Worm (Caenorhabditis elegans) whole organism, late embryonic: ENCODE results near the gene idpp-14.

ENCODE experiments used
- C08G9.2 ChIP-seq: sonication (generic microtip); optimal IDR thresholded peaks from 2 replicates; lab custom pipeline; 2016; ENCODE audit warnings: mild to moderate bottlenecking, missing genetic modification characterization, moderate library complexity, missing compliant biosample characterization
- C38D4.7 ChIP-seq: fragments of 200-800 bp; sonication (Bioruptor generic); optimal IDR thresholded peaks from 2 replicates; lab custom pipeline; 2018; ENCODE audit warnings: mild to moderate bottlenecking, missing genetic modification characterization, moderate library complexity, missing compliant biosample characterization
- F13H6.1 ChIP-seq: sonication (generic microtip); optimal IDR thresholded peaks from 2 replicates; lab custom pipeline; 2016; ENCODE audit warnings: missing genetic modification characterization, missing compliant biosample characterization
- K09A11.1 ChIP-seq: sonication (generic microtip); optimal IDR thresholded peaks from 2 replicates; lab custom pipeline; 2017; ENCODE audit warnings: antibody characterized with exemption, mild to moderate bottlenecking, missing genetic modification characterization, missing compliant biosample characterization; ENCODE audit not compliant: insufficient read depth
- T23F11.4 ChIP-seq: fragments of 200-800 bp; sonication (Bioruptor generic); optimal IDR thresholded peaks from 2 replicates; lab custom pipeline; 2018; ENCODE audit warnings: mild to moderate bottlenecking, missing genetic modification characterization, missing compliant biosample characterization
- ahr-1 ChIP-seq: sonication (generic microtip); optimal IDR thresholded peaks from 2 replicates; lab custom pipeline; 2016; ENCODE audit warnings: missing genetic modification characterization, missing compliant biosample characterization
- ceh-18 ChIP-seq: sonication (generic microtip); optimal IDR thresholded peaks from 2 replicates; lab custom pipeline; 2016; ENCODE audit warnings: missing genetic modification characterization, missing compliant biosample characterization
- ceh-19 ChIP-seq: fragments of 200-800 bp; sonication (Bioruptor generic); optimal IDR thresholded peaks from 2 replicates; lab custom pipeline; 2018; ENCODE audit warnings: mild to moderate bottlenecking, missing genetic modification characterization, missing compliant biosample characterization
- ceh-2 ChIP-seq: sonication (generic microtip); optimal IDR thresholded peaks from 2 replicates; lab custom pipeline; 2016; ENCODE audit warnings: missing genotype, missing genetic modification characterization, missing compliant biosample characterization
- ceh-22 ChIP-seq: sonication (generic microtip); optimal IDR thresholded peaks from 2 replicates; lab custom pipeline; 2017; ENCODE audit warnings: missing biosample characterization, missing genetic modification characterization
- ceh-31 ChIP-seq: sonication (generic microtip); optimal IDR thresholded peaks from 2 replicates; lab custom pipeline; 2016; ENCODE audit warnings: missing genetic modification characterization, missing compliant biosample characterization
- ceh-6 ChIP-seq: fragments of 200-800 bp; sonication (Bioruptor generic); optimal IDR thresholded peaks from 2 replicates; lab custom pipeline; 2018; ENCODE audit warnings: mild to moderate bottlenecking, missing genetic modification characterization, missing compliant biosample characterization
- ceh-9 ChIP-seq: sonication (generic microtip); optimal IDR thresholded peaks from 2 replicates; lab custom pipeline; 2016; ENCODE audit warnings: mild to moderate bottlenecking, missing genetic modification characterization, inconsistent platforms, missing compliant biosample characterization
- che-1 ChIP-seq: sonication (generic microtip); optimal IDR thresholded peaks from 2 replicates; lab custom pipeline; 2016; ENCODE audit warnings: mild to moderate bottlenecking, missing genetic modification characterization, missing compliant biosample characterization
- dve-1 ChIP-seq: sonication (generic microtip); optimal IDR thresholded peaks from 2 replicates; lab custom pipeline; 2017; ENCODE audit warnings: antibody characterized with exemption, mild to moderate bottlenecking, missing genetic modification characterization, missing compliant biosample characterization
- fax-1 ChIP-seq: sonication (generic microtip); optimal IDR thresholded peaks from 2 replicates; lab custom pipeline; 2016; ENCODE audit warnings: missing genotype, missing genetic modification characterization, missing compliant biosample characterization
- hlh-13 ChIP-seq: fragments of 200-800 bp; sonication (Bioruptor generic); optimal IDR thresholded peaks from 2 replicates; lab custom pipeline; 2018; ENCODE audit warnings: mild to moderate bottlenecking, missing genetic modification characterization, missing compliant biosample characterization
- hlh-30 ChIP-seq: sonication (generic microtip); optimal IDR thresholded peaks from 2 replicates; lab custom pipeline; 2017; ENCODE audit warnings: antibody characterized with exemption, missing genetic modification characterization, missing compliant biosample characterization; ENCODE audit not compliant: insufficient read depth
- hlh-6 ChIP-seq: sonication (generic microtip); optimal IDR thresholded peaks from 2 replicates; lab custom pipeline; 2016; ENCODE audit warnings: missing genotype, missing genetic modification characterization, missing compliant biosample characterization
- lin-11 ChIP-seq: fragments of 200-800 bp; sonication (Bioruptor generic); optimal IDR thresholded peaks from 2 replicates; lab custom pipeline; 2018; ENCODE audit warnings: mild to moderate bottlenecking, missing genetic modification characterization, missing compliant biosample characterization
- mec-3 ChIP-seq: sonication (generic microtip); optimal IDR thresholded peaks from 2 replicates; lab custom pipeline; 2016; ENCODE audit warnings: borderline replicate concordance, missing genetic modification characterization, missing compliant biosample characterization
- nfya-1 ChIP-seq: sonication (generic microtip); optimal IDR thresholded peaks from 2 replicates; lab custom pipeline; 2017; ENCODE audit warnings: missing genetic modification characterization, mild to moderate bottlenecking, missing compliant biosample characterization, antibody characterized with exemption, moderate library complexity
- pax-1 ChIP-seq: fragments of 150-350 bp; optimal IDR thresholded peaks from 2 replicates; lab custom pipeline; 2014; ENCODE audit warnings: missing biosample characterization, missing genetic modification characterization
- pha-2 ChIP-seq: sonication (generic microtip); optimal IDR thresholded peaks from 2 replicates; lab custom pipeline; 2017; ENCODE audit warnings: mild to moderate bottlenecking, missing genetic modification characterization, missing compliant biosample characterization
- pha-4 ChIP-seq: fragments of 150-350 bp; optimal IDR thresholded peaks from 2 replicates; lab custom pipeline; 2018; ENCODE audit warnings: missing biosample characterization, missing genetic modification reagents, missing genetic modification characterization
- pqm-1 ChIP-seq: sonication (generic microtip); optimal IDR thresholded peaks from 2 replicates; lab custom pipeline; 2016; ENCODE audit warnings: missing genetic modification characterization, missing compliant biosample characterization
- ref-2 ChIP-seq: sonication (generic microtip); optimal IDR thresholded peaks from 2 replicates; lab custom pipeline; 2016; ENCODE audit warnings: missing genetic modification characterization, missing compliant biosample characterization
- sdc-2 ChIP-seq: sonication (generic microtip); optimal IDR thresholded peaks from 2 replicates; lab custom pipeline; 2016; ENCODE audit warnings: missing genotype, missing genetic modification characterization, missing compliant biosample characterization
- sox-2 ChIP-seq: fragments of 200-800 bp; sonication (Bioruptor generic); IDR thresholded peaks from 2 replicates; pipeline ENCODE4 v1.3.6; 2022; ENCODE audit warnings: missing genetic modification reagents, missing genetic modification characterization, missing compliant biosample characterization
- sox-4 ChIP-seq: sonication (generic microtip); optimal IDR thresholded peaks from 2 replicates; lab custom pipeline; 2017; ENCODE audit warnings: mild to moderate bottlenecking, missing genetic modification characterization, inconsistent platforms, missing compliant biosample characterization
- syd-9 ChIP-seq: sonication (generic microtip); optimal IDR thresholded peaks from 2 replicates; lab custom pipeline; 2016; ENCODE audit warnings: mild to moderate bottlenecking, missing genetic modification characterization, moderate library complexity, missing compliant biosample characterization
- tbx-2 ChIP-seq: sonication (generic microtip); optimal IDR thresholded peaks from 2 replicates; lab custom pipeline; 2016; ENCODE audit warnings: missing genetic modification characterization, missing compliant biosample characterization
- tbx-7 ChIP-seq: sonication (generic microtip); optimal IDR thresholded peaks from 2 replicates; lab custom pipeline; 2016; ENCODE audit warnings: missing genotype, missing genetic modification characterization, missing compliant biosample characterization
- unc-86 ChIP-seq: sonication (generic microtip); optimal IDR thresholded peaks from 2 replicates; lab custom pipeline; 2016; ENCODE audit warnings: missing genetic modification characterization, missing compliant biosample characterization
- ztf-16 ChIP-seq: sonication (generic microtip); optimal IDR thresholded peaks from 2 replicates; lab custom pipeline; 2017; ENCODE audit warnings: missing genetic modification characterization, missing compliant biosample characterization

The idpp-14 gene

ce11 chrX:16130213-16130612 lies 48.1 kb downstream of the idpp-14 start:
- TF ChIP-seq pha-2 (tag; lab: Kevin White, UChicago) (no peak), fax-1 (tag; lab: Kevin White, UChicago) (no peak), sox-2 (GFP tag; lab: Robert Waterston, UW) (no peak), lin-11 (tag; lab: Kevin White, UChicago) (no peak)

- TF ChIP-seq hlh-6 (no peak), mec-3 (tag; lab: Kevin White, UChicago) (no peak), hlh-30 (peak; percentile 70), che-1 (tag; lab: Kevin White, UChicago) (no peak), nfya-1 (tag; lab: Kevin White, UChicago) (peak; percentile 24), ceh-18 (tag; lab: Kevin White, UChicago) (peak; percentile 64), hlh-13 (GFP tag; lab: Kevin White, UChicago) (no peak), ahr-1 (tag; lab: Kevin White, UChicago) (no peak), C08G9.2 (tag; lab: Kevin White, UChicago) (no peak), tbx-2 (peak; percentile 48)
These were observed 48.9 kb downstream of the idpp-14 start for ce11 chrX:16131044-16131443.

ce11 chrX:16133815-16134214 lies 51.7 kb downstream of the idpp-14 start:
- TF ChIP-seq dve-1 (no peak), ref-2 (no peak), pha-4 (tag; lab: Kevin White, UChicago) (no peak), ahr-1 (tag; lab: Kevin White, UChicago) (no peak), tbx-7 (tag; lab: Kevin White, UChicago) (no peak), hlh-30 (no peak), ceh-9 (no peak), ceh-2 (tag; lab: Kevin White, UChicago) (no peak), ceh-22 (tag; lab: Kevin White, UChicago) (no peak), nfya-1 (tag; lab: Kevin White, UChicago) (peak; percentile 10), sox-4 (tag; lab: Kevin White, UChicago) (no peak), pha-2 (tag; lab: Kevin White, UChicago) (no peak), syd-9 (tag; lab: Kevin White, UChicago) (no peak), C38D4.7 (GFP tag; lab: Kevin White, UChicago) (no peak), T23F11.4 (no peak), fax-1 (tag; lab: Kevin White, UChicago) (no peak), tbx-2 (peak; percentile 16), K09A11.1 (tag; lab: Kevin White, UChicago) (no peak), lin-11 (tag; lab: Kevin White, UChicago) (no peak), pqm-1 (tag; lab: Kevin White, UChicago) (no peak), pax-1 (tag; lab: Kevin White, UChicago) (no peak), che-1 (tag; lab: Kevin White, UChicago) (no peak), F13H6.1 (no peak), ceh-6 (no peak), ceh-19 (GFP tag; lab: Kevin White, UChicago) (no peak), sdc-2 (tag; lab: Kevin White, UChicago) (peak; percentile 57), ceh-31 (tag; lab: Kevin White, UChicago) (peak; percentile 27), ztf-16 (tag; lab: Kevin White, UChicago) (no peak), ceh-18 (tag; lab: Kevin White, UChicago) (no peak), hlh-6 (no peak), unc-86 (no peak)
